Worm (Caenorhabditis elegans): ENCODE measurements around the gene oac-52.

The oac-52 gene

ce11 chrIV:4390438-4390894 is 44.1 kb upstream of the oac-52 start, which contains the start of the genes rpl-7A and set-21 (continued):
- TF ChIP-seq F22D6.2 (tag; optimal IDR thresholded peaks at IDR 0.05), result peak; percentile 75
- no peak for TF ChIP-seq F10E7.11 (tag; optimal IDR thresholded peaks at IDR 0.05)
- TF ChIP-seq pha-4 (tag; optimal IDR thresholded peaks at IDR 0.05), result no peak
- TF ChIP-seq F57A8.1 (GFP tag; optimal IDR thresholded peaks at IDR 0.05), result no peak
- TF ChIP-seq D2030.7 (GFP tag; IDR thresholded peaks at IDR 0.05), result peak; percentile 97
- no peak for TF ChIP-seq lsy-27 (tag; optimal IDR thresholded peaks at IDR 0.05; ENCODE audit: borderline replicate concordance, insufficient read depth)
- TF ChIP-seq dpff-1 (tag; optimal IDR thresholded peaks at IDR 0.05), result no peak
- peak; percentile 46 for TF ChIP-seq hrde-1 (tag; optimal IDR thresholded peaks at IDR 0.05; ENCODE audit: borderline replicate concordance)
- peak; percentile 79 for TF ChIP-seq Y79H2A.3 (GFP tag; conservative IDR thresholded peaks at IDR 0.05)
- peak; percentile 89 for TF ChIP-seq efl-1 (GFP tag; optimal IDR thresholded peaks at IDR 0.05)
- peak; percentile 69 for TF ChIP-seq egrh-3 (GFP tag; IDR thresholded peaks at IDR 0.05)
- TF ChIP-seq Y53F4B.3 (GFP tag; IDR thresholded peaks at IDR 0.05), result peak; percentile 59; the same call in 1 of the 2 replicates
- peak; percentile 55; the same call in 1 of the 2 replicates for TF ChIP-seq zfh-2 (GFP tag; conservative IDR thresholded peaks at IDR 0.05)
- TF ChIP-seq dpl-1 (GFP tag; optimal IDR thresholded peaks at IDR 0.05), result peak; percentile 82
- peak; percentile 91 for TF ChIP-seq C17E4.6 (GFP tag; IDR thresholded peaks at IDR 0.05)
- TF ChIP-seq him-1 (tag; optimal IDR thresholded peaks at IDR 0.05), result peak; percentile 87
- TF ChIP-seq attf-6 (GFP tag; IDR thresholded peaks at IDR 0.05), result peak; percentile 78
- no peak for TF ChIP-seq nhr-179 (tag; optimal IDR thresholded peaks at IDR 0.05)
- no peak for TF ChIP-seq sptf-2 (GFP tag; optimal IDR thresholded peaks at IDR 0.05)
- peak; percentile 36 for TF ChIP-seq B0035.1 (tag; optimal IDR thresholded peaks at IDR 0.05)
- no peak for TF ChIP-seq die-1 (tag; optimal IDR thresholded peaks at IDR 0.05)
- 0 out of 2 replicates have a peak, but pooled peaks have one; percentile 66 for TF ChIP-seq nfya-2 (GFP tag; IDR thresholded peaks at IDR 0.05)
- TF ChIP-seq ztf-22 (GFP tag; optimal IDR thresholded peaks at IDR 0.05), result peak; percentile 47
- TF ChIP-seq egl-18 (GFP tag; IDR thresholded peaks at IDR 0.05), result peak; percentile 97
- TF ChIP-seq hmg-1.2 (GFP tag; IDR thresholded peaks at IDR 0.05), result peak; percentile 99
- peak; percentile 98 for TF ChIP-seq ekl-4 (GFP tag; IDR thresholded peaks at IDR 0.05)
- peak; percentile 82 for TF ChIP-seq unc-130 (GFP tag; optimal IDR thresholded peaks at IDR 0.05)
- peak; percentile 63 to 97 (median 81) for TF ChIP-seq lin-35 (GFP tag; optimal IDR thresholded peaks at IDR 0.05)
- TF ChIP-seq snpc-1.3 (tag; optimal IDR thresholded peaks at IDR 0.05; ENCODE audit: insufficient read depth), result peak; percentile 59
- TF ChIP-seq lsl-1 (GFP tag; optimal IDR thresholded peaks at IDR 0.05), result peak; percentile 83
- peak; percentile 65; the same call in 1 of the 2 replicates for TF ChIP-seq bed-1 (GFP tag; IDR thresholded peaks at IDR 0.05)
- peak; percentile 90 for TF ChIP-seq B0336.3 (GFP tag; IDR thresholded peaks at IDR 0.05)
- TF ChIP-seq ztf-3 (GFP tag; optimal IDR thresholded peaks at IDR 0.05), result no peak
- TF ChIP-seq ceh-27 (GFP tag; optimal IDR thresholded peaks at IDR 0.05), result peak; percentile 96
- TF ChIP-seq unc-62 (GFP tag; optimal IDR thresholded peaks at IDR 0.05), result no peak
- TF ChIP-seq K12H6.12 (tag; optimal IDR thresholded peaks at IDR 0.05), result peak; percentile 87
- TF ChIP-seq mxl-1 (tag; optimal IDR thresholded peaks at IDR 0.05), result no peak
- TF ChIP-seq ceh-58 (GFP tag; IDR thresholded peaks at IDR 0.05), result no peak
- TF ChIP-seq rcor-1 (GFP tag; IDR thresholded peaks at IDR 0.05), result peak; percentile 98
- peak; percentile 89 for TF ChIP-seq ztf-6 (GFP tag; IDR thresholded peaks at IDR 0.05)
- TF ChIP-seq ztf-26 (tag; optimal IDR thresholded peaks at IDR 0.05), result peak; percentile 85
- TF ChIP-seq pbrm-1 (GFP tag; IDR thresholded peaks at IDR 0.05), result peak; percentile 98
- TF ChIP-seq hlh-26 (GFP tag; conservative IDR thresholded peaks at IDR 0.05), result no peak
- 0 out of 2 replicates have a peak, but pooled peaks have one; percentile 52 for TF ChIP-seq bed-2 (GFP tag; IDR thresholded peaks at IDR 0.05)
- peak; percentile 88 for TF ChIP-seq aptf-2 (GFP tag; conservative IDR thresholded peaks at IDR 0.05)
- peak; percentile 72 for TF ChIP-seq chd-7 (tag; optimal IDR thresholded peaks at IDR 0.05)
- TF ChIP-seq C06A6.2 (GFP tag; conservative IDR thresholded peaks at IDR 0.05), result peak; percentile 94
- peak; percentile 94 for TF ChIP-seq lin-40 (tag; optimal IDR thresholded peaks at IDR 0.05)

Data from whole organism, young adult.